Fruit fly (Drosophila melanogaster) whole organism, embryonic: Measurements from ENCODE around the gene CG10874.

Experiments used
- Atf6 ChIP-seq: fragments of 200-800 bp; sonication (Bioruptor generic); IDR thresholded peaks from 2 replicates; pipeline ENCODE4 v1.3.6; 2022; ENCODE audit warnings: missing biosample characterization, missing genetic modification characterization
- CG1024 ChIP-seq: fragments of 200-800 bp; sonication (Bioruptor generic); IDR thresholded peaks from 2 replicates; pipeline ENCODE4 v1.3.6; 2022; ENCODE audit warnings: missing biosample characterization, missing genetic modification characterization
- CG10321 ChIP-seq: fragments of 200-800 bp; sonication (Bioruptor generic); IDR thresholded peaks from 2 replicates; pipeline ENCODE4 v1.3.6; 2022; ENCODE audit warnings: missing biosample characterization, missing genetic modification characterization
- CG13296 ChIP-seq: fragments of 200-800 bp; sonication (Bioruptor generic); optimal IDR thresholded peaks from 3 replicates; lab custom pipeline; 2018; ENCODE audit warnings: missing biosample characterization, mild to moderate bottlenecking, missing genetic modification characterization
- CG13775 ChIP-seq: fragments of 200-800 bp; sonication (Bioruptor generic); optimal IDR thresholded peaks from 3 replicates; lab custom pipeline; 2017; ENCODE audit warnings: missing biosample characterization, mild to moderate bottlenecking, missing genetic modification characterization
- CG1603 ChIP-seq: fragments of 200-800 bp; sonication (Bioruptor generic); optimal IDR thresholded peaks from 2 replicates; lab custom pipeline; 2019; ENCODE audit warnings: missing biosample characterization, mild to moderate bottlenecking, missing genetic modification characterization, moderate library complexity
- CG17802 ChIP-seq: fragments of 200-800 bp; sonication (Bioruptor generic); optimal IDR thresholded peaks from 2 replicates; lab custom pipeline; 2018; ENCODE audit warnings: missing biosample characterization, mild to moderate bottlenecking, missing genetic modification characterization, moderate library complexity
- CG17829 ChIP-seq: fragments of 200-800 bp; optimal IDR thresholded peaks from 2 replicates; lab custom pipeline; 2019; ENCODE audit warnings: missing biosample characterization, mild to moderate bottlenecking, missing genetic modification characterization, moderate library complexity
- CG1792 ChIP-seq: fragments of 200-800 bp; sonication (Bioruptor generic); optimal IDR thresholded peaks from 2 replicates; lab custom pipeline; 2016; ENCODE audit warnings: missing biosample characterization, missing genetic modification characterization
- CG30403 ChIP-seq: fragments of 200-800 bp; sonication (Bioruptor generic); optimal IDR thresholded peaks from 3 replicates; lab custom pipeline; 2016; ENCODE audit warnings: missing biosample characterization, missing genetic modification characterization
- CG34422 ChIP-seq: fragments of 200-800 bp; sonication (Bioruptor generic); IDR thresholded peaks from 3 replicates; pipeline ENCODE4 v1.3.6; 2022; ENCODE audit warnings: missing biosample characterization, missing genetic modification characterization
- CG4617 ChIP-seq: fragments of 200-800 bp; sonication (Bioruptor generic); optimal IDR thresholded peaks from 3 replicates; lab custom pipeline; 2016; ENCODE audit warnings: missing biosample characterization, missing genetic modification characterization, borderline replicate concordance
- CG6689 ChIP-seq: fragments of 200-800 bp; sonication (Bioruptor generic); IDR thresholded peaks from 2 replicates; pipeline ENCODE4 v1.3.6; 2022; ENCODE audit warnings: missing biosample characterization, missing genetic modification characterization
- CG7357 ChIP-seq: fragments of 200-800 bp; sonication (Bioruptor generic); IDR thresholded peaks from 3 replicates; pipeline ENCODE4 v1.3.6; 2022; ENCODE audit warnings: missing biosample characterization, missing genetic modification characterization
- CG9797 ChIP-seq: fragments of 200-800 bp; sonication (Bioruptor generic); optimal IDR thresholded peaks from 3 replicates; lab custom pipeline; 2018; ENCODE audit warnings: missing biosample characterization, mild to moderate bottlenecking, missing genetic modification characterization
- D19A ChIP-seq: fragments of 200-800 bp; optimal IDR thresholded peaks from 3 replicates; lab custom pipeline; 2019; ENCODE audit warnings: missing biosample characterization, mild to moderate bottlenecking, missing genetic modification characterization, moderate library complexity
- Dbx ChIP-seq: fragments of 200-800 bp; sonication (Bioruptor generic); IDR thresholded peaks from 3 replicates; pipeline ENCODE4 v1.3.6; 2022; ENCODE audit warnings: missing biosample characterization, missing genetic modification characterization
- Dll ChIP-seq: fragments of 200-800 bp; sonication (Bioruptor generic); IDR thresholded peaks from 4 replicates; pipeline ENCODE4 v1.3.6; 2022; ENCODE audit warnings: missing biosample characterization, missing genetic modification characterization; ENCODE audit not compliant: partially characterized antibody
- Gug ChIP-seq: fragments of 200-800 bp; sonication (Bioruptor generic); IDR thresholded peaks from 4 replicates; pipeline ENCODE4 v1.3.6; 2022; ENCODE audit warnings: missing biosample characterization, missing genetic modification characterization
- Hr3 ChIP-seq: fragments of 200-800 bp; sonication (Bioruptor generic); optimal IDR thresholded peaks from 3 replicates; lab custom pipeline; 2016; ENCODE audit warnings: missing biosample characterization, missing genetic modification characterization
- MBD-R2 ChIP-seq: fragments of 200-800 bp; sonication (Bioruptor generic); IDR thresholded peaks from 2 replicates; pipeline ENCODE4 v1.3.6; 2022; ENCODE audit warnings: missing biosample characterization, missing genetic modification characterization
- MESR4 ChIP-seq: fragments of 200-800 bp; sonication (Bioruptor generic); optimal IDR thresholded peaks from 2 replicates; lab custom pipeline; 2018; ENCODE audit warnings: missing biosample characterization, mild to moderate bottlenecking, missing genetic modification characterization, moderate library complexity
- Med ChIP-seq: fragments of 200-800 bp; sonication (Bioruptor generic); peaks from one replicate; lab custom pipeline; 2016; ENCODE audit warnings: missing biosample characterization, missing genetic modification characterization, mild to moderate bottlenecking, inconsistent platforms, moderate library complexity
- Mes4 ChIP-seq: fragments of 200-800 bp; sonication (Bioruptor generic); optimal IDR thresholded peaks from 2 replicates; lab custom pipeline; 2016; ENCODE audit warnings: missing biosample characterization, missing genetic modification characterization
- Rfx ChIP-seq: fragments of 200-800 bp; sonication (Bioruptor generic); IDR thresholded peaks from 2 replicates; pipeline ENCODE4 v1.3.6; 2022; ENCODE audit warnings: missing biosample characterization, missing genetic modification characterization
- Scr ChIP-seq: fragments of 200-800 bp; sonication (Bioruptor generic); IDR thresholded peaks from 2 replicates; pipeline ENCODE4 v1.3.6; 2022; ENCODE audit warnings: missing biosample characterization, missing genetic modification characterization; ENCODE audit not compliant: partially characterized antibody
- Xbp1 ChIP-seq: fragments of 200-800 bp; sonication (Bioruptor generic); optimal IDR thresholded peaks from 3 replicates; lab custom pipeline; 2016; ENCODE audit warnings: missing biosample characterization, mild to moderate bottlenecking, missing genetic modification characterization
- chinmo ChIP-seq: fragments of 200-800 bp; sonication (Bioruptor generic); IDR thresholded peaks from 4 replicates; pipeline ENCODE4 v1.3.6; 2022; ENCODE audit warnings: missing biosample characterization, missing genetic modification characterization; ENCODE audit not compliant: partially characterized antibody
- chn ChIP-seq: fragments of 200-800 bp; sonication (Bioruptor generic); optimal IDR thresholded peaks from 2 replicates; lab custom pipeline; 2016; ENCODE audit warnings: missing biosample characterization, missing genetic modification characterization
- crp ChIP-seq, 2 experiments: fragments of 200-800 bp; sonication (Bioruptor generic); optimal IDR thresholded peaks; 2 replicates in 1 of 2; 3 replicates in 1 of 2; lab custom pipeline; 2017; ENCODE audit warnings: missing biosample characterization in 2 of 2, missing genetic modification characterization in 2 of 2, mild to moderate bottlenecking in 1 of 2, moderate library complexity in 1 of 2
- dati ChIP-seq: fragments of 200-800 bp; sonication (Bioruptor generic); IDR thresholded peaks from 2 replicates; pipeline ENCODE4 v1.3.6; 2022; ENCODE audit warnings: missing biosample characterization, missing genetic modification characterization
- fru ChIP-seq: fragments of >200 bp; optimal IDR thresholded peaks from 2 replicates; lab custom pipeline; 2017
- gfzf ChIP-seq: fragments of 200-800 bp; sonication (Bioruptor generic); optimal IDR thresholded peaks from 2 replicates; lab custom pipeline; 2016; ENCODE audit warnings: missing biosample characterization, mild to moderate bottlenecking, missing genetic modification characterization, moderate library complexity
- jumu ChIP-seq: fragments of 200-800 bp; sonication (Bioruptor generic); optimal IDR thresholded peaks from 3 replicates; lab custom pipeline; 2016; ENCODE audit warnings: missing biosample characterization, missing genetic modification characterization
- pfk ChIP-seq: fragments of 200-800 bp; sonication (Bioruptor generic); optimal IDR thresholded peaks from 2 replicates; lab custom pipeline; 2018; ENCODE audit warnings: missing biosample characterization, mild to moderate bottlenecking, missing genetic modification characterization, moderate library complexity
- phol ChIP-seq: fragments of 200-800 bp; sonication (Bioruptor generic); optimal IDR thresholded peaks from 3 replicates; lab custom pipeline; 2018; ENCODE audit warnings: missing biosample characterization, mild to moderate bottlenecking, missing genetic modification characterization, moderate library complexity
- pzg ChIP-seq: fragments of 200-800 bp; sonication (Bioruptor generic); optimal IDR thresholded peaks from 3 replicates; lab custom pipeline; 2018; ENCODE audit warnings: missing biosample characterization, mild to moderate bottlenecking, missing genetic modification characterization, moderate library complexity
- row ChIP-seq: fragments of 200-800 bp; sonication (Bioruptor generic); IDR thresholded peaks from 3 replicates; pipeline ENCODE4 v1.3.6; 2022; ENCODE audit warnings: missing biosample characterization, missing genetic modification characterization
- sr ChIP-seq: fragments of 200-800 bp; sonication (Bioruptor generic); IDR thresholded peaks from 3 replicates; pipeline ENCODE4 v1.3.6; 2022; ENCODE audit warnings: missing biosample characterization, missing genetic modification characterization
- ssp ChIP-seq: fragments of 200-800 bp; sonication (Bioruptor generic); IDR thresholded peaks from 2 replicates; pipeline ENCODE4 v1.3.6; 2022; ENCODE audit warnings: missing biosample characterization, missing genetic modification characterization
- stwl ChIP-seq: fragments of 200-800 bp; sonication (Bioruptor generic); optimal IDR thresholded peaks from 3 replicates; lab custom pipeline; 2018; ENCODE audit warnings: missing biosample characterization, mild to moderate bottlenecking, missing genetic modification characterization, moderate library complexity
- tap ChIP-seq: fragments of 200-800 bp; optimal IDR thresholded peaks from 3 replicates; lab custom pipeline; 2019; ENCODE audit warnings: missing biosample characterization, mild to moderate bottlenecking, missing genetic modification characterization, moderate library complexity
- tgo ChIP-seq: fragments of 200-800 bp; sonication (Bioruptor generic); IDR thresholded peaks from 3 replicates; pipeline ENCODE4 v1.3.6; 2022; ENCODE audit warnings: missing biosample characterization, missing genetic modification characterization
- trem ChIP-seq: fragments of 200-800 bp; optimal IDR thresholded peaks from 3 replicates; lab custom pipeline; 2019; ENCODE audit warnings: missing biosample characterization, mild to moderate bottlenecking, missing genetic modification characterization, moderate library complexity
- trh ChIP-seq: fragments of 200-800 bp; sonication (Bioruptor generic); optimal IDR thresholded peaks from 2 replicates; lab custom pipeline; 2016; ENCODE audit warnings: missing biosample characterization, missing genetic modification characterization
- wek ChIP-seq: fragments of 200-800 bp; sonication (Bioruptor generic); optimal IDR thresholded peaks from 3 replicates; lab custom pipeline; 2018; ENCODE audit warnings: missing biosample characterization, mild to moderate bottlenecking, missing genetic modification characterization, moderate library complexity

The CG10874 gene

DNA sequence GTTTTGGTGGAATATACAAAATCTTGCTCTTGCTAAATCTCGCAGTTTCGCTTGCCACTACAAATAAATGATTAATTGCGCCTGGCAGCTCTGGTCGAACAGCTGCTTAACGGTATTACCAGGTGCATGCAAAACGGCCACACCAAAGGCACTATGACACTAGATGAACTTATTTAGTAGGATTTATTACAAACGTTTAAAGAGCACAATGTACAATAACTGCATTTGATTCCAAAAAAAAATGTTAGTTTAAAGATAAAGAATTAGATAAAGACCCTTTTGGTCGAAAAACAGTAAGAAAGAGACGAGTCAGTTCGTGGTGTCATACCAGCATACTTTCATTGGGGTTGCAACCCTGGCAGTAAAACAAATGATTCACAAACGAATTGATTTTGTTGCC, 45.0 kb downstream of the CG10874 start, which contains the start of the genes CG11723 and Tbcd (continued):
- peak; percentile 85 for TF ChIP-seq CG1603
- TF ChIP-seq Rfx (GFP tag; lab: Robert Waterston, UW), result peak; percentile 95
- no peak for TF ChIP-seq tap (tag; lab: Kevin White, UChicago)
- TF ChIP-seq Gug (GFP tag; lab: Robert Waterston, UW), result no peak; the same call in none of the 4 replicates
- TF ChIP-seq Hr3 (GFP tag; lab: Kevin White, UChicago), result peak; percentile 75
- TF ChIP-seq D19A (tag; lab: Kevin White, UChicago), result no peak
- TF ChIP-seq CG13296 (GFP tag; lab: Kevin White, UChicago), result no peak
- peak; percentile 76 for TF ChIP-seq CG1792
- TF ChIP-seq, all 482 proteins: peak for 373

DNA sequence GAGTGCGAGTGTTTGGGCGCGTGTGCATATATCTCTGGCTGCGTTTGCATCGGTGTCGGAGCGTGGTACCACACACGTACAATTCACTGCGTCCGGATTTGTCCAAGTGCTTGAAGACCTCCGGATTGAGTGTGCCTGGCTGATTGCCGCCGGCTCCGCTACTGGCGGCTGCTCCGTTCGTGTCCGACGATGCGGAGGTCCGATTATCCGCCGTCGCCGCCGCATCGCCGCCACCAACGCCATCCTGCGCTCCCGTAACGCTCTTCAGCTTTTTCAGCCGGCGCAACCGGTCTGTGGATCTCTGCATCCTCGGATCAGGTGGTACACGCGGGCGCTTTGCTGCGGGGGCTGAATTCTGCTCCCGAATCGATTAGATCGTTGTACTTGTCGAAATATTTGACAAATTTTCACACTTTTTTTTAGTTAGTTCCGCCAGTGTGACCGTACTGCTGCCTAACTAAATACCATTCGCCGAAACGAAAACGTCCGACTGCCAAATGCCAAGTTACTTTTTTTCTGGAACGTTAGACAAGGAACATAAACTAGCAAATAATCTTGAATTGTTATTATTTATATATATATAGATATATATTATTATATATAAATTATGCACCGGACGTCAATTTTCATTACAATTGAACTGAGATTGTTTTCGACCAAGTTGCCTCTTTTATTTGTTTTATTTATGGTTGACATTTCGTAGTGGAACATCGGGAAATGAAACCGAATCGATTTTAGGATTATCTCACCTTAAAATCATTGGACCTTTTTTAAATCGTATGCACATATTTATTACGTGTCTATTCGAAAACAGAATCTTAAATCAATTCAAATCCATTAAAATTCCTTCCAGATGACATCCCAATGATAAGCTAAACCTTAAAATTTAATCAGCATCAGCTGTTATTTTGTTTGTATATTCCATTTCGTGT, 47.2 kb downstream of the CG10874 start, which contains the start of gene tho2:
Gene tho2 (minus strand): TSS at position 463 of the 932 bp plus-strand sequence.
- TF ChIP-seq Mes4, result no peak
- no peak for TF ChIP-seq Gug (GFP tag; lab: Robert Waterston, UW)
- TF ChIP-seq jumu (GFP tag; lab: Kevin White, UChicago), result no peak
- TF ChIP-seq chn (GFP tag; lab: Kevin White, UChicago), result no peak
- TF ChIP-seq wek (GFP tag; lab: Kevin White, UChicago), result no peak
- peak; percentile 62 for TF ChIP-seq Med (GFP tag; lab: Kevin White, UChicago)
- peak; percentile 40; the same call in 1 of the 2 replicates for TF ChIP-seq Scr
- TF ChIP-seq row (GFP tag; lab: Robert Waterston, UW), result peak; percentile 66
- no peak for TF ChIP-seq dati (GFP tag; lab: Robert Waterston, UW)
- peak; percentile 2 for TF ChIP-seq phol
- 0 out of 3 replicates have a peak, but pooled peaks have one; percentile 20 for TF ChIP-seq sr (GFP tag; lab: Robert Waterston, UW)
- peak; percentile 67 for TF ChIP-seq trem (tag; lab: Kevin White, UChicago)
- no peak for TF ChIP-seq Xbp1
- TF ChIP-seq CG13775, result peak; percentile 11
- no peak for TF ChIP-seq fru (lab: Kevin White, UChicago)
- 0 out of 4 replicates have a peak, but pooled peaks have one; percentile 20 for TF ChIP-seq chinmo (GFP tag; lab: Robert Waterston, UW)
- 0 out of 2 replicates have a peak, but pooled peaks have one; percentile 27 for TF ChIP-seq Atf6 (GFP tag; lab: Robert Waterston, UW)
- TF ChIP-seq CG30403 (GFP tag; lab: Kevin White, UChicago), result no peak
- peak; percentile 49 for TF ChIP-seq CG17802 (tag; lab: Kevin White, UChicago)
- peak; percentile 64 for TF ChIP-seq CG4617
- TF ChIP-seq Rfx (GFP tag; lab: Robert Waterston, UW), result no peak
- peak; percentile 33; the same call in 1 of the 2 replicates for TF ChIP-seq CG1024 (GFP tag; lab: Robert Waterston, UW)
- TF ChIP-seq CG6689, result 0 out of 2 replicates have a peak, but pooled peaks have one; percentile 10
- peak; percentile 61; the same call in 1 of the 2 replicates for TF ChIP-seq MBD-R2 (GFP tag; lab: Robert Waterston, UW)
- TF ChIP-seq stwl (tag; lab: Kevin White, UChicago), result peak; percentile 59
- TF ChIP-seq CG34422 (GFP tag; lab: Robert Waterston, UW), result peak; percentile 51; the same call in 1 of the 3 replicates
- TF ChIP-seq crp (GFP tag; optimal IDR thresholded peaks at IDR 0.05; lab: Kevin White, UChicago), result peak in 1 of 2 experiments; percentile 48
- TF ChIP-seq CG10321 (GFP tag; lab: Robert Waterston, UW), result 0 out of 2 replicates have a peak, but pooled peaks have one; percentile 23
- TF ChIP-seq CG17829 (tag; lab: Kevin White, UChicago), result peak; percentile 28
- TF ChIP-seq CG7357 (GFP tag; lab: Robert Waterston, UW), result 0 out of 3 replicates have a peak, but pooled peaks have one; percentile 27
- TF ChIP-seq Dbx (GFP tag; lab: Robert Waterston, UW), result 0 out of 3 replicates have a peak, but pooled peaks have one; percentile 19
- no peak for TF ChIP-seq trh (GFP tag; lab: Kevin White, UChicago)
- TF ChIP-seq MESR4 (GFP tag; lab: Kevin White, UChicago), result peak; percentile 78
- TF ChIP-seq Dll (GFP tag; lab: Robert Waterston, UW), result 0 out of 4 replicates have a peak, but pooled peaks have one; percentile 40
- peak; percentile 93 for TF ChIP-seq pfk (GFP tag; lab: Kevin White, UChicago)
- peak; percentile 45 for TF ChIP-seq pzg (GFP tag; lab: Kevin White, UChicago)
- TF ChIP-seq ssp (GFP tag; lab: Robert Waterston, UW), result peak; percentile 75
- TF ChIP-seq gfzf (GFP tag; lab: Kevin White, UChicago), result peak; percentile 69
- peak; percentile 53 for TF ChIP-seq CG9797 (GFP tag; lab: Kevin White, UChicago)
- no peak for TF ChIP-seq tgo
